Worm (Caenorhabditis elegans) whole organism, L4 larva: ENCODE data around the gene ing-3.

Experiments
- F10B5.3 ChIP-seq: sonication (generic microtip); optimal IDR thresholded peaks from 2 replicates; lab custom pipeline; 2016; ENCODE audit warnings: mild to moderate bottlenecking, missing genetic modification characterization, missing compliant biosample characterization
- F44E2.7 ChIP-seq: fragments of 200-800 bp; sonication (Bioruptor generic); IDR thresholded peaks from 2 replicates; pipeline ENCODE4 v2.1.2; 2022; ENCODE audit warnings: missing genetic modification characterization, missing compliant biosample characterization
- R02D3.7 ChIP-seq: fragments of 150-350 bp; sonication (generic microtip); optimal IDR thresholded peaks from 3 replicates; lab custom pipeline; 2014; ENCODE audit warnings: missing biosample characterization, missing genetic modification characterization
- attf-4 ChIP-seq: sonication (generic microtip); optimal IDR thresholded peaks from 3 replicates; lab custom pipeline; 2017; ENCODE audit warnings: missing biosample characterization, missing genetic modification characterization
- dmd-6 ChIP-seq: fragments of 200-800 bp; sonication (Bioruptor generic); IDR thresholded peaks from 2 replicates; pipeline ENCODE4 v1.3.6; 2022; ENCODE audit warnings: missing genetic modification reagents, missing genetic modification characterization, missing compliant biosample characterization
- dve-1 ChIP-seq: sonication (generic microtip); optimal IDR thresholded peaks from 2 replicates; lab custom pipeline; 2017; ENCODE audit warnings: antibody characterized with exemption, mild to moderate bottlenecking, missing genetic modification characterization, missing compliant biosample characterization; ENCODE audit not compliant: insufficient read depth
- jun-1 ChIP-seq: fragments of 150-350 bp; optimal IDR thresholded peaks from 2 replicates; lab custom pipeline; 2014; ENCODE audit warnings: missing biosample characterization, missing genetic modification reagents, missing genetic modification characterization
- lin-15B ChIP-seq: fragments of 150-350 bp; sonication (generic microtip); optimal IDR thresholded peaks from 3 replicates; lab custom pipeline; 2014; ENCODE audit warnings: missing biosample characterization, missing genetic modification characterization
- nhr-11 ChIP-seq: fragments of 150-350 bp; optimal IDR thresholded peaks from 2 replicates; lab custom pipeline; 2014; ENCODE audit warnings: missing biosample characterization, missing genetic modification characterization
- nhr-111 ChIP-seq: fragments of 200-800 bp; sonication (Bioruptor generic); optimal IDR thresholded peaks from 2 replicates; lab custom pipeline; 2018; ENCODE audit warnings: mild to moderate bottlenecking, missing genetic modification characterization, missing compliant biosample characterization
- nhr-28 ChIP-seq: fragments of 150-350 bp; optimal IDR thresholded peaks from 2 replicates; lab custom pipeline; 2014; ENCODE audit warnings: missing biosample characterization, missing genetic modification characterization
- nhr-6 ChIP-seq: fragments of 150-350 bp; optimal IDR thresholded peaks from 2 replicates; lab custom pipeline; 2014; ENCODE audit warnings: missing biosample characterization, missing genetic modification characterization

DNA sequence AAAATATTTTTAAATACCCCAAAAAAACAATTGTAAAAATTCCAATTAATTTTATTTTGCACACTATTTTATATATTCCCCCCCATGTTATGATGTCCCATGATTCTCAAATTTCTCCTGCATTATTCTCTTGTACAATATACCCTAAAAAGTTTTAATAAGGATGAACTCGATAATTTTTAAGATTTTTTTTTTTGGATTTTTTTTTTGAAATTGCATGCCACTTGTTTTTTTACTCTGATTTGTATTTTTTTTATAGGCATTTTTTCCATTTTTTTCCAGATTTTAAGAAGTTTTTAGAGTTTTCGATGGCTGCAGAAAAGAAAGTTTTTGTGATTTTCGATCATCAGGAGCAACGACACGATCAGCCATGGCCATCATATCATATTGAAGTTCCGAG, 6.6 kb downstream of the ing-3 start, which contains the start of gene hda-10:
- no peak for TF ChIP-seq jun-1 (tag; lab: Kevin White, UChicago)
- no peak for TF ChIP-seq dve-1
- TF ChIP-seq F44E2.7: no peak
- no peak for TF ChIP-seq nhr-111 (GFP tag; lab: Kevin White, UChicago)
- no peak for TF ChIP-seq nhr-6 (tag; lab: Kevin White, UChicago)
- no peak for TF ChIP-seq R02D3.7 (tag; lab: Kevin White, UChicago)
- no peak for TF ChIP-seq attf-4 (tag; lab: Kevin White, UChicago)
- no peak for TF ChIP-seq F10B5.3
- no peak for TF ChIP-seq nhr-11 (tag; lab: Kevin White, UChicago)
- no peak for TF ChIP-seq nhr-28 (tag; lab: Kevin White, UChicago)
- no peak for TF ChIP-seq lin-15B (tag; lab: Kevin White, UChicago)
- no peak for TF ChIP-seq dmd-6 (GFP tag; lab: Robert Waterston, UW)
